Fruit fly (Drosophila melanogaster): ENCODE data around the gene eRF3.

Gene eRF3

DNA sequence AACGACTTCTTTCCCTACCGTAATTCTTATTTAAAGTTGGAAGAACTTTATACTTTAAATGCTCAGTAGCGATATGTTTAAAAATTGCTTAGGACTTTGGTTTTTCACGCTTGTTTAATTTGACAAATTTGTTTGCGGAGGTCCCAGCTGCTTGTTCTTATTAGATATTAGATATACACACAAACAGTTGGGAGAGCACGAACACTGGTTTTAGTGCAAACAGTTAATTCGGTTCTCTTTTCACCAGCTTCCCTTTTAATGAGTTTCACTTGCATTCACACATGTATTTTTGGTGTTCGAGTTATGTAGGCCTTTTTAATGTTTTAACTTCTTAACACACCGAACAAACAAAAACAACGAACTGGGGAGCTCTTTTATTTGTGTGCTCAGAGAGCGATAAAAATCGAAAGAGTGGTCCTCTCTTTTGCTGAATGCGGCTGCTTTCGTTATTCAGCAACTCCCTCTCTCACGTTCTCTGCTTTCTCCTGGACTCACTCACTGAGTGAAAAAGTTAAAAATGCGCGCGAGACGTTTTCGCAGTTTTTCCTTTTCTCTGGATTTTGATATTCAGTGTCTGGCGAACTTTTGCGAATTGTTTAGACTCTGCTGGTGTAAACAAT is 48.6 kb downstream of the eRF3 start:
- TF ChIP-seq CTCF (optimal IDR thresholded peaks at IDR 0.05) (no peak), CG8478 (optimal IDR thresholded peaks at IDR 0.05) (no peak)

DNA sequence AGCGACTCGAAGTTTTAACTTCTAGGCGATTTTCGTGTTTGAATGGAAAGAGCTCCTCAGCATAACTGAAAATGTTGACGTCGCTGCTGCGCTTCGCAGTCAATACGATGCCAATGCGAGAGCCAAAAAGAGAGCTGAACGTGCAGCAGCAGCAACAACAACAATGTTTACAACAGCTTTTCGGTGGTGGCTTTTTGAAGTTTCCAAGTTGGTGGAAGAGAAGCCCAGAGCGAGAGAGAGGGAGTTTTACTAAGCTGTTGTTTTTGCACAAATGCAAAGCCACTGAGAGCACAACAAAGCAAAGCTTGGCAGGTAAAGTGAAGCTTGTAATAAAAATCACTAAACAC is 49.2 kb downstream of the eRF3 start:
- TF ChIP-seq CTCF (optimal IDR thresholded peaks at IDR 0.05) (no peak), CG8478 (optimal IDR thresholded peaks at IDR 0.05) (no peak)

- no peak for TF ChIP-seq CTCF (optimal IDR thresholded peaks at IDR 0.05)
- no peak for TF ChIP-seq CG8478 (optimal IDR thresholded peaks at IDR 0.05)
Measured at dm6 chr2L:12483866-12484554, 49.8 kb downstream of the eRF3 start.

dm6 chr2L:12485897-12486615 is 51.8 kb downstream of the eRF3 start:
- no peak for TF ChIP-seq CTCF (optimal IDR thresholded peaks at IDR 0.05)
- TF ChIP-seq CG8478 (optimal IDR thresholded peaks at IDR 0.05), result no peak

dm6 chr2L:12487311-12487710 is 53.1 kb downstream of the eRF3 start:
- TF ChIP-seq CTCF (optimal IDR thresholded peaks at IDR 0.05) (no peak), CG8478 (optimal IDR thresholded peaks at IDR 0.05) (no peak)

DNA sequence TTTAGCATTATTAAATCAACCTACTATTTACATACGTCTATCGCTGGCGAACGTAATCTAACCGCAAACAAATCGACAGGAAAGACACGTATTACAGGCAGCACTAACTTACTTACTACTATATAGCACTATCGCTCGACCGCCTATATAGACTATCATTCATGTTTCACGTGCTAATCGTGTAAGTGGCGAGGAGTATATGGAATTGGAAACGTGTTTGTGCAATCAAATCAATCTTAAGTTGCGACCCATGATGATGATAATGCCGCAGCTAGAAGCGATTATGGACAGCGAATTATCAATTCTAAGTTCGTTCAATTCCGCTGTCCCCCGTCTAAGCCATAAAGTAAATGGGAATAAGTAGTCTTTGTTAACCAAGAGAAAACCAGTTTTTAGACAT is 53.6 kb downstream of the eRF3 start:
- no peak for TF ChIP-seq CG8478 (optimal IDR thresholded peaks at IDR 0.05)
- no peak for TF ChIP-seq CTCF (optimal IDR thresholded peaks at IDR 0.05)

DNA sequence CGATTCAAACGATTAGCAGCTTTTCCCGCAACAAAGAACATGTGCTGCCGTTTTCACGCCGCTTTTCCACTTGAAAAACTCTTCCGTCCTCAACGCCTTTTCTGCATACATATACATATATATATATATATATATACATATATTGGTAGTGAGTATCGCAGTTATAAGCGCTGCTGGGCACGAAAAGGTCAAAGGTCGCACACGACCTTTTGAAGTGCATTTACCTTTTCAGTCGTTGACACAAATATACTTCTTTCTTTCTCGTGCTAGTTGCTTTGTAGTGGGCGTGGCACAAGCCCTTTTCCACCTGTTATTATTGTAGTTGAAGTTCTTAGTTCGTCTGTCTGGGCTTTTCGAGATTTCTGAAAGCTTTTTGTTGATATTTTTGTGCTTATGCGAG is 55.2 kb downstream of the eRF3 start:
- TF ChIP-seq CG8478 (optimal IDR thresholded peaks at IDR 0.05) (no peak), CTCF (optimal IDR thresholded peaks at IDR 0.05) (no peak)

All from S2 (cell line).